Worm (Caenorhabditis elegans) whole organism, young adult: Measurements from ENCODE around the gene slc-30A9.
A peak's percentile ranks its signal among the peaks of the same experiment; 100 is the strongest.

Experiments
- F23B12.7 ChIP-seq: sonication (generic microtip); optimal IDR thresholded peaks from 2 replicates; lab custom pipeline; 2017; ENCODE audit warnings: missing genetic modification characterization, mild to moderate bottlenecking, missing compliant biosample characterization, antibody characterized with exemption, moderate library complexity; ENCODE audit not compliant: insufficient read depth
- F37B4.10 ChIP-seq: fragments of 200-800 bp; sonication (Bioruptor generic); IDR thresholded peaks from 2 replicates; pipeline ENCODE4 v1.3.6; 2022; ENCODE audit warnings: missing genetic modification characterization, missing compliant biosample characterization
- F39B2.1 ChIP-seq: fragments of 200-800 bp; sonication (Bioruptor generic); IDR thresholded peaks from 2 replicates; pipeline ENCODE4 v1.3.6; 2022; ENCODE audit warnings: missing genetic modification reagents, missing genetic modification characterization, missing compliant biosample characterization
- F55B11.4 ChIP-seq: sonication (generic microtip); optimal IDR thresholded peaks from 2 replicates; lab custom pipeline; 2016; ENCODE audit warnings: missing compliant biosample characterization, missing genetic modification characterization, borderline replicate concordance; ENCODE audit not compliant: insufficient read depth
- K12H6.12 ChIP-seq: fragments of 200-800 bp; sonication (Bioruptor generic); optimal IDR thresholded peaks from 2 replicates; lab custom pipeline; 2018; ENCODE audit warnings: mild to moderate bottlenecking, missing genetic modification characterization, missing compliant biosample characterization
- T07F8.4 ChIP-seq: sonication (generic microtip); optimal IDR thresholded peaks from 2 replicates; lab custom pipeline; 2016; ENCODE audit warnings: mild to moderate bottlenecking, missing genetic modification characterization, moderate library complexity, missing compliant biosample characterization
- Y56A3A.18 ChIP-seq: fragments of 200-800 bp; sonication (Bioruptor generic); IDR thresholded peaks from 2 replicates; pipeline ENCODE4 v1.3.6; 2022; ENCODE audit warnings: missing genetic modification reagents, missing genetic modification characterization, missing compliant biosample characterization
- ama-1 ChIP-seq, 3 experiments: fragments of 150-350 bp in 1 of 3; sonication (generic microtip) in 2 of 3; optimal IDR thresholded peaks; 2 replicates each; lab custom pipeline; 2014 to 2018; ENCODE audit warnings: missing biosample characterization in 2 of 3, missing genetic modification characterization in 2 of 3, missing genetic modification reagents in 2 of 3
- aptf-3 ChIP-seq: fragments of 200-800 bp; sonication (Bioruptor generic); IDR thresholded peaks from 2 replicates; pipeline ENCODE4 v1.3.6; 2022; ENCODE audit warnings: missing genetic modification characterization, missing compliant biosample characterization
- athp-1 ChIP-seq: sonication (generic microtip); optimal IDR thresholded peaks from 2 replicates; lab custom pipeline; 2017; ENCODE audit warnings: mild to moderate bottlenecking, missing genetic modification characterization, missing compliant biosample characterization
- attf-5 ChIP-seq: fragments of 200-800 bp; sonication (Bioruptor generic); optimal IDR thresholded peaks from 2 replicates; lab custom pipeline; 2018; ENCODE audit warnings: mild to moderate bottlenecking, missing genetic modification characterization, missing compliant biosample characterization
- bed-1 ChIP-seq: fragments of 200-800 bp; sonication (Bioruptor generic); IDR thresholded peaks from 2 replicates; pipeline ENCODE4 v1.3.6; 2022; ENCODE audit warnings: missing genetic modification reagents, missing genetic modification characterization, missing compliant biosample characterization
- cebp-2 ChIP-seq: fragments of 200-800 bp; sonication (Bioruptor generic); IDR thresholded peaks from 2 replicates; pipeline ENCODE4 v1.3.6; 2022; ENCODE audit warnings: missing genetic modification characterization, missing compliant biosample characterization
- die-1 ChIP-seq: sonication (generic microtip); optimal IDR thresholded peaks from 2 replicates; lab custom pipeline; 2016; ENCODE audit warnings: missing genotype, mild to moderate bottlenecking, missing genetic modification characterization, missing compliant biosample characterization
- egl-18 ChIP-seq: fragments of 200-800 bp; sonication (Bioruptor generic); IDR thresholded peaks from 2 replicates; pipeline ENCODE4 v1.3.6; 2022; ENCODE audit warnings: missing genetic modification reagents, missing genetic modification characterization, missing compliant biosample characterization
- egl-44 ChIP-seq: fragments of 200-800 bp; sonication (Bioruptor generic); IDR thresholded peaks from 2 replicates; pipeline ENCODE4 v1.3.6; 2022; ENCODE audit warnings: missing genetic modification reagents, missing genetic modification characterization, missing compliant biosample characterization
- ekl-4 ChIP-seq: fragments of 200-800 bp; sonication (Bioruptor generic); IDR thresholded peaks from 2 replicates; pipeline ENCODE4 v1.3.6; 2022; ENCODE audit warnings: missing genetic modification reagents, missing genetic modification characterization, missing compliant biosample characterization
- him-1 ChIP-seq: sonication (generic microtip); optimal IDR thresholded peaks from 2 replicates; lab custom pipeline; 2016; ENCODE audit warnings: missing genotype, missing genetic modification reagents, missing genetic modification characterization, missing compliant biosample characterization
- hlh-12 ChIP-seq: sonication (generic microtip); optimal IDR thresholded peaks from 2 replicates; lab custom pipeline; 2016; ENCODE audit warnings: missing genetic modification characterization, missing compliant biosample characterization
- hlh-26 ChIP-seq: fragments of 200-800 bp; sonication (Bioruptor generic); conservative IDR thresholded peaks from 2 replicates; pipeline ENCODE4 v1.3.6; 2022; ENCODE audit warnings: missing genetic modification reagents, missing genetic modification characterization, missing compliant biosample characterization
- hsf-1 ChIP-seq: fragments of 200-800 bp; sonication (Bioruptor generic); IDR thresholded peaks from 2 replicates; pipeline ENCODE4 v1.3.6; 2022; ENCODE audit warnings: missing genetic modification reagents, missing genetic modification characterization, missing compliant biosample characterization
- let-607 ChIP-seq, 2 experiments: fragments of 200-800 bp in 1 of 2; sonication (Bioruptor generic) in 1 of 2; sonication (generic microtip) in 1 of 2; optimal IDR thresholded peaks; 2 replicates each; lab custom pipeline; 2016 to 2018; ENCODE audit warnings: mild to moderate bottlenecking in 2 of 2, missing compliant biosample characterization in 2 of 2, missing genetic modification characterization in 2 of 2, moderate library complexity in 2 of 2, missing genotype in 1 of 2
- lin-26 ChIP-seq: fragments of 200-800 bp; sonication (Bioruptor generic); IDR thresholded peaks from 2 replicates; pipeline ENCODE4 v1.3.6; 2022; ENCODE audit warnings: missing genetic modification reagents, missing genetic modification characterization, missing compliant biosample characterization
- lin-54 ChIP-seq: fragments of 200-800 bp; sonication (Bioruptor generic); optimal IDR thresholded peaks from 2 replicates; lab custom pipeline; 2018; ENCODE audit warnings: mild to moderate bottlenecking, missing genetic modification characterization, missing compliant biosample characterization
- madf-10 ChIP-seq: sonication (generic microtip); optimal IDR thresholded peaks from 2 replicates; lab custom pipeline; 2016; ENCODE audit warnings: mild to moderate bottlenecking, missing genetic modification characterization, missing compliant biosample characterization
- madf-3 ChIP-seq: fragments of 200-800 bp; sonication (Bioruptor generic); IDR thresholded peaks from 2 replicates; pipeline ENCODE4 v1.3.6; 2022; ENCODE audit warnings: missing genetic modification reagents, missing genetic modification characterization, missing compliant biosample characterization
- madf-6 ChIP-seq: fragments of 200-800 bp; sonication (Bioruptor generic); IDR thresholded peaks from 2 replicates; pipeline ENCODE4 v1.3.6; 2022; ENCODE audit warnings: missing genetic modification reagents, missing genetic modification characterization, missing compliant biosample characterization
- nfya-1 ChIP-seq: sonication (generic microtip); optimal IDR thresholded peaks from 2 replicates; lab custom pipeline; 2017; ENCODE audit warnings: antibody characterized with exemption, missing compliant biosample characterization, missing genetic modification characterization, borderline replicate concordance; ENCODE audit not compliant: insufficient read depth
- nfyb-1 ChIP-seq: fragments of 200-800 bp; sonication (Bioruptor generic); IDR thresholded peaks from 2 replicates; pipeline ENCODE4 v1.3.6; 2022; ENCODE audit warnings: missing genetic modification reagents, missing genetic modification characterization, missing compliant biosample characterization
- rcor-1 ChIP-seq: fragments of 200-800 bp; sonication (Bioruptor generic); IDR thresholded peaks from 2 replicates; pipeline ENCODE4 v1.3.6; 2022; ENCODE audit warnings: missing genetic modification reagents, missing genetic modification characterization, missing compliant biosample characterization
- rec-8 ChIP-seq, 2 experiments: sonication (generic microtip); optimal IDR thresholded peaks; 2 replicates each; lab custom pipeline; 2016; ENCODE audit warnings: mild to moderate bottlenecking in 2 of 2, missing genetic modification characterization in 2 of 2, missing genetic modification reagents in 2 of 2, missing genotype in 2 of 2, missing biosample characterization in 1 of 2, missing compliant biosample characterization in 1 of 2, moderate library complexity in 1 of 2
- snpc-1.3 ChIP-seq: sonication (generic microtip); optimal IDR thresholded peaks from 2 replicates; lab custom pipeline; 2017; ENCODE audit warnings: missing genetic modification characterization, mild to moderate bottlenecking, missing compliant biosample characterization, antibody characterized with exemption, moderate library complexity, missing genotype, missing genetic modification reagents; ENCODE audit not compliant: insufficient read depth
- snpc-4 ChIP-seq, 5 experiments: fragments of 150-350 bp in 1 of 5; sonication (generic microtip) in 4 of 5; optimal IDR thresholded peaks; 2 replicates each; lab custom pipeline; 2014 to 2018; ENCODE audit warnings: missing genetic modification characterization in 5 of 5, missing biosample characterization in 3 of 5, antibody characterized with exemption in 2 of 5, mild to moderate bottlenecking in 2 of 5, missing compliant biosample characterization in 2 of 5, missing genotype in 2 of 5, moderate library complexity in 2 of 5, missing genetic modification reagents in 1 of 5
- somi-1 ChIP-seq: fragments of 200-800 bp; sonication (Bioruptor generic); optimal IDR thresholded peaks from 2 replicates; lab custom pipeline; 2018; ENCODE audit warnings: mild to moderate bottlenecking, missing genetic modification characterization, missing compliant biosample characterization
- tbp1 ChIP-seq: fragments of 200-800 bp; sonication (Bioruptor generic); optimal IDR thresholded peaks from 2 replicates; lab custom pipeline; 2018; ENCODE audit warnings: mild to moderate bottlenecking, missing genetic modification characterization, missing compliant biosample characterization
- unc-62 ChIP-seq: fragments of 150-350 bp; optimal IDR thresholded peaks from 2 replicates; lab custom pipeline; 2014; ENCODE audit warnings: missing biosample characterization, missing genetic modification reagents, missing genetic modification characterization
- zfh-2 ChIP-seq: fragments of 200-800 bp; sonication (Bioruptor generic); conservative IDR thresholded peaks from 2 replicates; pipeline ENCODE4 v1.3.6; 2022; ENCODE audit warnings: missing genetic modification reagents, missing genetic modification characterization, missing compliant biosample characterization
- ztf-22 ChIP-seq: fragments of 200-800 bp; sonication (Bioruptor generic); optimal IDR thresholded peaks from 2 replicates; lab custom pipeline; 2018; ENCODE audit warnings: mild to moderate bottlenecking, missing genetic modification characterization, moderate library complexity, missing compliant biosample characterization

slc-30A9 gene

DNA sequence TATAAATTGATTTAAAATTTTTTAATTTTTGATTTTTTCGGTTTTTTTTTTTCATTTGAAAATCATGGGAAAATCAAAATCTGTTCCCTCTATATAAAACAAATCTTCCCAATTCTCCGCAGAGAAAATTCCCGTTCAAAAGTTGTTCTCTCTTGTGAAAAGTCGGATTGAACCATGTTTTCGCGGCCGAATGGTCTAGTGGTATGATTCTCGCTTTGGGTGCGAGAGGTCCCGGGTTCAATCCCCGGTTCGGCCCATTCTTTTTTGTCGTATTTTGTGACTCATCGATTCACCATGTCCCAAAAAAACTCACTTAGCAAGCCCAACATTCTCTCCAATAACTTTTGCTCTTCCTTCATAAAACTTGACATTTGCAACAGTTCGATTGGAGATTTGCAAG lies 12.9 kb upstream of the slc-30A9 start (continued):
- TF ChIP-seq nfyb-1 (GFP tag; lab: Robert Waterston, UW) (no peak), him-1 (tag; lab: Kevin White, UChicago) (peak; percentile 62), attf-5 (GFP tag; lab: Kevin White, UChicago) (no peak), madf-6 (GFP tag; lab: Robert Waterston, UW) (peak; percentile 38; the same call in 1 of the 2 replicates), T07F8.4 (peak; percentile 23), ekl-4 (GFP tag; lab: Robert Waterston, UW) (no peak), egl-44 (GFP tag; lab: Robert Waterston, UW) (no peak), Y56A3A.18 (no peak), snpc-4 (GFP tag; optimal IDR thresholded peaks at IDR 0.05; lab: Kevin White, UChicago) (no peak), snpc-4 (tag; optimal IDR thresholded peaks at IDR 0.05; lab: Kevin White, UChicago) (no peak), hsf-1 (GFP tag; lab: Robert Waterston, UW) (no peak), bed-1 (GFP tag; lab: Robert Waterston, UW) (no peak), aptf-3 (GFP tag; lab: Robert Waterston, UW) (no peak), ztf-22 (GFP tag; lab: Kevin White, UChicago) (no peak), lin-26 (no peak; the same call in 1 of the 2 replicates), F23B12.7 (tag; lab: Kevin White, UChicago) (no peak), tbp1 (GFP tag; lab: Kevin White, UChicago) (peak; percentile 88), madf-10 (tag; lab: Kevin White, UChicago) (no peak), F55B11.4 (no peak), unc-62 (GFP tag; lab: Kevin White, UChicago) (no peak), rcor-1 (GFP tag; lab: Robert Waterston, UW) (no peak), die-1 (peak; percentile 66), lin-54 (GFP tag; lab: Kevin White, UChicago) (peak; percentile 1), athp-1 (tag; lab: Kevin White, UChicago) (no peak), snpc-1.3 (tag; lab: Kevin White, UChicago) (peak; percentile 52)
- TF ChIP-seq, all 124 proteins: peak for 16

DNA sequence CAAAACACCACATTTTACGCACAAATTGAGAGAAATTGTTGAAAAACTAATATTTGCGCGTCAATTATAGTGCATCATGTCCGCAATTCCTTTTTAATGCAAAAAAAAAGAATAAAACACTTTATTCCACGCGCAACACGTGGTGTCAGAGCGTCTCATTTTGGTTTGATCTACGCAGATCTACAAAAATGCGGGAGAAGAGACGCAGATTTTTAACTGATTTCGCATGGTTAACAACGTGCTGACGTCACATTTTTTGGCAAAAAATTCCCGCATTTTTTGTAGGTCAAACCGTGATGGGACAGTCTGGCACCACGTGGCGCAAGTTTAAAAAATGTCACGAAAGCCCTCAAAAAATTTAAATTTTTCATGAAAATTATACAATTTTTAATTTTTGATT lies 11.6 kb upstream of the slc-30A9 start:
- TF ChIP-seq K12H6.12 (tag; lab: Kevin White, UChicago) (no peak), cebp-2 (GFP tag; lab: Robert Waterston, UW) (no peak), him-1 (tag; lab: Kevin White, UChicago) (no peak), madf-6 (GFP tag; lab: Robert Waterston, UW) (peak; percentile 58), nfyb-1 (GFP tag; lab: Robert Waterston, UW) (no peak), hlh-26 (GFP tag; lab: Robert Waterston, UW) (no peak)

DNA sequence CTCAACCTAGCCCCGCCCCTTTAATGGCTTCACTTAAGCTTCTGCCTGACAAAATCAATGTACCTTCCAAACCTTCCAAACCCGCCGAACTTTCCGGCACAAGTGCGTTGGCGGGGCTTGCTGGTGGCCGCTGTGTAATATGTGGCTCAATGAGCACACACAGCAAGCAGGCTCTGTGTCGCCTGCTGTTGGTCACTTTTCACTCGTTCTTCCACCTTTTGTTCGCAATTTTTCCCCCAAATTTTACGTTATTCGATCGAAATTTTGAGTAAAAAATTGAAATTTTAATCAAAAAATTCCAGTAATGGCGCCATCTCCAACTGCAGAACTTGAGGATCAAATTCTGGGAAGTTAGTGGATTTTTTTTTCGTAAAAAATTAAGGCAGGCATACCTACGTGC lies 2.0 kb upstream of the slc-30A9 start, which contains the start of gene set-27:
Gene set-27, plus strand, starts transcription at position 301 of the 400 bp plus-strand sequence.
- TF ChIP-seq rec-8 (tag; optimal IDR thresholded peaks at IDR 0.05; lab: Kevin White, UChicago) (no peak), nfya-1 (tag; lab: Kevin White, UChicago) (no peak), ama-1 (optimal IDR thresholded peaks at IDR 0.05; lab: Kevin White, UChicago) (no peak), ama-1 (GFP tag; optimal IDR thresholded peaks at IDR 0.05; lab: Kevin White, UChicago) (no peak), egl-18 (GFP tag; lab: Robert Waterston, UW) (no peak), madf-3 (GFP tag; lab: Robert Waterston, UW) (no peak), bed-1 (GFP tag; lab: Robert Waterston, UW) (no peak), F39B2.1 (GFP tag; lab: Robert Waterston, UW) (no peak), hlh-12 (tag; lab: Kevin White, UChicago) (no peak), let-607 (tag; optimal IDR thresholded peaks at IDR 0.05; lab: Kevin White, UChicago) (no peak), zfh-2 (no peak), F37B4.10 (GFP tag; lab: Robert Waterston, UW) (no peak), somi-1 (GFP tag; lab: Kevin White, UChicago) (no peak)
